Worm (Caenorhabditis elegans) whole organism, young adult: ENCODE results near the gene tbg-1.
A peak's percentile ranks its signal among the peaks of the same experiment; 100 is the strongest.

Source experiments
- B0019.2 ChIP-seq: fragments of 200-800 bp; sonication (Bioruptor generic); conservative IDR thresholded peaks from 2 replicates; pipeline ENCODE4 v1.3.6; 2022; ENCODE audit warnings: missing genetic modification reagents, missing genetic modification characterization, missing compliant biosample characterization
- K12H6.12 ChIP-seq: fragments of 200-800 bp; sonication (Bioruptor generic); optimal IDR thresholded peaks from 2 replicates; lab custom pipeline; 2018; ENCODE audit warnings: mild to moderate bottlenecking, missing genetic modification characterization, missing compliant biosample characterization
- Y53G8AR.9 ChIP-seq: fragments of 200-800 bp; sonication (Bioruptor generic); conservative IDR thresholded peaks from 2 replicates; pipeline ENCODE4 v1.3.6; 2022; ENCODE audit warnings: missing genetic modification reagents, missing genetic modification characterization, missing compliant biosample characterization
- ZK185.1 ChIP-seq: sonication (generic microtip); optimal IDR thresholded peaks from 2 replicates; lab custom pipeline; 2016; ENCODE audit warnings: mild to moderate bottlenecking, missing genetic modification characterization, missing compliant biosample characterization; ENCODE audit not compliant: poor library complexity, severe bottlenecking
- bed-2 ChIP-seq: fragments of 200-800 bp; sonication (Bioruptor generic); IDR thresholded peaks from 2 replicates; pipeline ENCODE4 v1.3.6; 2022; ENCODE audit warnings: missing genetic modification reagents, missing genetic modification characterization, missing compliant biosample characterization
- egl-44 ChIP-seq: fragments of 200-800 bp; sonication (Bioruptor generic); IDR thresholded peaks from 2 replicates; pipeline ENCODE4 v1.3.6; 2022; ENCODE audit warnings: missing genetic modification reagents, missing genetic modification characterization, missing compliant biosample characterization
- fkh-3 ChIP-seq: sonication (generic microtip); optimal IDR thresholded peaks from 2 replicates; lab custom pipeline; 2016; ENCODE audit warnings: mild to moderate bottlenecking, missing genetic modification characterization, missing compliant biosample characterization
- nhr-120 ChIP-seq: fragments of 200-800 bp; sonication (Bioruptor generic); IDR thresholded peaks from 2 replicates; pipeline ENCODE4 v1.3.6; 2022; ENCODE audit warnings: missing genetic modification characterization, missing compliant biosample characterization
- nhr-90 ChIP-seq: sonication (generic microtip); optimal IDR thresholded peaks from 2 replicates; lab custom pipeline; 2016; ENCODE audit warnings: missing genotype, mild to moderate bottlenecking, missing genetic modification characterization, missing compliant biosample characterization
- snpc-1.3 ChIP-seq: sonication (generic microtip); optimal IDR thresholded peaks from 2 replicates; lab custom pipeline; 2017; ENCODE audit warnings: missing genetic modification characterization, mild to moderate bottlenecking, missing compliant biosample characterization, antibody characterized with exemption, moderate library complexity, missing genotype, missing genetic modification reagents; ENCODE audit not compliant: insufficient read depth
- snpc-4 ChIP-seq, 5 experiments: fragments of 150-350 bp in 1 of 5; sonication (generic microtip) in 4 of 5; optimal IDR thresholded peaks; 2 replicates each; lab custom pipeline; 2014 to 2018; ENCODE audit warnings: missing genetic modification characterization in 5 of 5, missing biosample characterization in 3 of 5, antibody characterized with exemption in 2 of 5, mild to moderate bottlenecking in 2 of 5, missing compliant biosample characterization in 2 of 5, missing genotype in 2 of 5, moderate library complexity in 2 of 5, missing genetic modification reagents in 1 of 5
- ztf-22 ChIP-seq: fragments of 200-800 bp; sonication (Bioruptor generic); optimal IDR thresholded peaks from 2 replicates; lab custom pipeline; 2018; ENCODE audit warnings: mild to moderate bottlenecking, missing genetic modification characterization, moderate library complexity, missing compliant biosample characterization

DNA sequence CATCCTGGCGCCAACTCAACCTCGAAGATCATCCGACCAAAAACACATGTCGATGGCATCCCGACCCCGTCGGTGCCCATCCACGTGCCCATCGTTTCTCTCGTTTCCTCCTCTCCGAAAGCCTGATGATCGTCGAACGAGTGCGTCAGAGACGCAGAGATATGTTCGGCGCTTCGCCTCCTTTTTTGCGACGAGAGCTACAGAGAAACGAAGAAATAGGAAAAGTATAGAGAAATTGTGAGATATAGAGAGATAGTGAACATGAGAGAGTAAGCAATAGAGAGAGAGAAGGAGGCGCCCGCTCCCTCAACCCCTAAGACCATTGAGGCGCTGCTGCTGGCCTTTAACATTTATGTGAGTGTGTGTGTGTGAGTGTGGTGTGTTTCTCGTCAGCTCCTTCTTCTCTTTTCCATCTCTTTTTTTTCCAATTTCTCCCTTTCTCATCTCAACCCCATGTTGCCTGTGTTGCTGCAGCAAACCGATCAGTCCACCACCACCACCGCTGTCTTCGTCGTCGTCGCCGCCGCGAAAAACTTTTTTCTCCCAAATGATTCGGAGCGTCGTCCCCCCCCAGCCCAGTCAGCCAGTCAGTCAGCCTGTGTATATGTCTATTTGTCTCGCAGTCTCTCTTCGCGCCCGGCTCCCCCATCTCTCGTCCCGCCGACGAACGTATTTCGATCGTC is 9.7 kb downstream of the tbg-1 start, which contains the start of gene hlh-11:
- TF ChIP-seq B0019.2 (GFP tag; lab: Robert Waterston, UW), result no peak
- TF ChIP-seq ztf-22, result no peak
- peak; percentile 93 for TF ChIP-seq K12H6.12 (tag; lab: Kevin White, UChicago)
- TF ChIP-seq Y53G8AR.9 (GFP tag; lab: Robert Waterston, UW), result no peak; the same call in 1 of the 2 replicates
- peak; percentile 20; the same call in 1 of the 2 replicates for TF ChIP-seq egl-44 (GFP tag; lab: Robert Waterston, UW)
- peak; percentile 32 for TF ChIP-seq snpc-1.3
- peak; percentile 92 for TF ChIP-seq ZK185.1
- TF ChIP-seq fkh-3, result no peak
- TF ChIP-seq nhr-90 (tag; lab: Kevin White, UChicago), result peak; percentile 74
- no peak for TF ChIP-seq snpc-4 (GFP tag; optimal IDR thresholded peaks at IDR 0.05; lab: Kevin White, UChicago)
- peak; percentile 46 to 70 (median 64) for TF ChIP-seq snpc-4 (tag; optimal IDR thresholded peaks at IDR 0.05; lab: Kevin White, UChicago)
- no peak for TF ChIP-seq bed-2
- TF ChIP-seq nhr-120 (GFP tag; lab: Robert Waterston, UW), result no peak
